Worm (Caenorhabditis elegans): ENCODE results near the gene K10G6.9.

ce11 chrII:3992660-3993245 is 20.7 kb downstream of the K10G6.9 start, which contains the start of gene Y14H12A.1:
- TF ChIP-seq fkh-10 (GFP tag; optimal IDR thresholded peaks at IDR 0.05) (no peak), ama-1 (optimal IDR thresholded peaks at IDR 0.05) (no peak), pha-4 (tag; optimal IDR thresholded peaks at IDR 0.05) (no peak), Y22D7AL.16 (tag; optimal IDR thresholded peaks at IDR 0.05) (no peak), unc-86 (tag; optimal IDR thresholded peaks at IDR 0.05) (no peak), F13H6.1 (tag; optimal IDR thresholded peaks at IDR 0.05) (no peak), unc-42 (tag; optimal IDR thresholded peaks at IDR 0.05) (no peak), ceh-6 (GFP tag; optimal IDR thresholded peaks at IDR 0.05) (no peak), lin-11 (tag; optimal IDR thresholded peaks at IDR 0.05) (no peak)
